Fruit fly (Drosophila melanogaster): ENCODE results near the gene CG5087.

DNA sequence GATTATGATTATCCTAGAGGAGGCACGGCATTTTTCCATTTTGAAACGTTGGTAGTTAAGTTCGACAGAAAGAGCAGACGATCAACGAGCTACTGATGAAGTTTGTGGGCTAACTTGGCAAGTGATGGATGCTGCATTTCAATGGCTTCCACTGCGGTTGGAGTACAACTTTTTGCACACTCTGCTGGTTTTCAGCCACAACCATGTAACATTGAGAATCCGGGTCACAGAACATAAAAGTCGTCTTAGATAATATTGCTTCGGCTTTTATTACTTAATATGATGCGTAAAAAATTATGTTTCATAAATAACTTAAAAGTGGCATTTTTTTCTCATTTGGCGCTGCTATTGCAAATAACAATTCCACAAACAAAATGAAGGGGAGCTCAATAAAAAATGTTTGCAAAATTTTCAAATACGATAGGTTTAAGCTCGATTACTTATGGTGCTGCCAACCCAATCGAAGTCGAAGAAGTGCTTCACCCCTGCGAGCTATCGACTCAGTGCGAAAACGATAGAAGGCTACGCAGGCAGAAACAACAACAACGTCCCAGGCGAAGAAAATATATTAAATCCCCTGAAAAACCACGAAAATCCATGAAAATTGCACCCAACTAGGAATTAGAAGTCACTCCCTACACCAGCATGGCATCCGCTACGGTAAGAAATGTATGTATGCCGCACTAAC, 31.5 kb upstream of the CG5087 start, which contains the start of the genes CG5653 and CG5021:
- TF ChIP-seq rn (GFP tag; IDR thresholded peaks at IDR 0.05), result no peak
- TF ChIP-seq CG4496 (GFP tag; IDR thresholded peaks at IDR 0.05), result no peak
- TF ChIP-seq EcR (GFP tag; optimal IDR thresholded peaks at IDR 0.05), result no peak
- no peak for TF ChIP-seq CG17806 (tag; optimal IDR thresholded peaks at IDR 0.05)
- TF ChIP-seq gl (tag; optimal IDR thresholded peaks at IDR 0.05), result peak; percentile 3
- no peak for TF ChIP-seq CG14655 (GFP tag; optimal IDR thresholded peaks at IDR 0.05)

Data from whole organism, pupa.